Fruit fly (Drosophila melanogaster) whole organism, embryonic: ENCODE data around the gene Rpp30.

Experiments used
- CG10147 ChIP-seq: fragments of 200-800 bp; sonication (Bioruptor generic); optimal IDR thresholded peaks from 2 replicates; lab custom pipeline; 2019; ENCODE audit warnings: missing biosample characterization, mild to moderate bottlenecking, missing genetic modification characterization, moderate library complexity
- CG10959 ChIP-seq: fragments of 200-800 bp; sonication (Bioruptor generic); IDR thresholded peaks from 2 replicates; pipeline ENCODE4 v1.3.6; 2022; ENCODE audit warnings: missing biosample characterization, missing genetic modification characterization
- CG1233 ChIP-seq: fragments of 200-800 bp; sonication (Bioruptor generic); optimal IDR thresholded peaks from 4 replicates; lab custom pipeline; 2018; ENCODE audit warnings: missing biosample characterization, mild to moderate bottlenecking, missing genetic modification characterization
- CG12659 ChIP-seq: fragments of 200-800 bp; sonication (Bioruptor generic); optimal IDR thresholded peaks from 3 replicates; lab custom pipeline; 2017; ENCODE audit warnings: mild to moderate bottlenecking, missing biosample characterization, missing genetic modification reagents, missing genetic modification characterization
- CG13287 ChIP-seq: fragments of 200-800 bp; sonication (Bioruptor generic); IDR thresholded peaks from 2 replicates; pipeline ENCODE4 v1.3.6; 2022; ENCODE audit warnings: missing biosample characterization, missing genetic modification characterization; ENCODE audit not compliant: partially characterized antibody
- CG14860 ChIP-seq: fragments of 200-800 bp; sonication (Bioruptor generic); IDR thresholded peaks from 3 replicates; pipeline ENCODE4 v1.3.6; 2022; ENCODE audit warnings: missing biosample characterization, missing genetic modification characterization; ENCODE audit not compliant: partially characterized antibody
- CG15696 ChIP-seq: fragments of 200-800 bp; sonication (Bioruptor generic); optimal IDR thresholded peaks from 2 replicates; lab custom pipeline; 2019; ENCODE audit warnings: missing biosample characterization, mild to moderate bottlenecking, missing genetic modification characterization, moderate library complexity
- CG17328 ChIP-seq: fragments of 200-800 bp; sonication (Bioruptor generic); IDR thresholded peaks from 2 replicates; pipeline ENCODE4 v1.3.6; 2022; ENCODE audit warnings: missing biosample characterization, missing genetic modification characterization
- CG18764 ChIP-seq: fragments of 200-800 bp; sonication (Bioruptor generic); optimal IDR thresholded peaks from 3 replicates; lab custom pipeline; 2016; ENCODE audit warnings: missing biosample characterization, missing genetic modification characterization
- CG30020 ChIP-seq: fragments of 200-800 bp; optimal IDR thresholded peaks from 2 replicates; lab custom pipeline; 2019; ENCODE audit warnings: missing biosample characterization, mild to moderate bottlenecking, missing genetic modification characterization, moderate library complexity
- CG3065 ChIP-seq: fragments of 200-800 bp; sonication (Bioruptor generic); optimal IDR thresholded peaks from 2 replicates; lab custom pipeline; 2016; ENCODE audit warnings: missing biosample characterization, missing genetic modification characterization
- CG32772 ChIP-seq: fragments of 200-800 bp; sonication (Bioruptor generic); IDR thresholded peaks from 2 replicates; pipeline ENCODE4 v1.3.6; 2022; ENCODE audit warnings: missing biosample characterization, missing genetic modification characterization
- CG33557 ChIP-seq: fragments of 200-800 bp; sonication (Bioruptor generic); optimal IDR thresholded peaks from 2 replicates; lab custom pipeline; 2019; ENCODE audit warnings: missing biosample characterization, mild to moderate bottlenecking, missing genetic modification characterization, moderate library complexity
- CG34376 ChIP-seq: fragments of 200-800 bp; sonication (Bioruptor generic); optimal IDR thresholded peaks from 2 replicates; lab custom pipeline; 2018; ENCODE audit warnings: missing biosample characterization, mild to moderate bottlenecking, missing genetic modification characterization
- CG3838 ChIP-seq: fragments of 200-800 bp; sonication (Bioruptor generic); optimal IDR thresholded peaks from 3 replicates; lab custom pipeline; 2016; ENCODE audit warnings: missing biosample characterization, missing genetic modification characterization
- CG4360 ChIP-seq: fragments of 200-800 bp; sonication (Bioruptor generic); IDR thresholded peaks from 2 replicates; pipeline ENCODE4 v1.3.6; 2022; ENCODE audit warnings: missing biosample characterization, missing genetic modification characterization
- CG4820 ChIP-seq: fragments of 200-800 bp; sonication (Bioruptor generic); optimal IDR thresholded peaks from 3 replicates; lab custom pipeline; 2016; ENCODE audit warnings: missing biosample characterization, missing genetic modification characterization
- CG5953 ChIP-seq: fragments of 200-800 bp; sonication (Bioruptor generic); IDR thresholded peaks from 2 replicates; pipeline ENCODE4 v1.3.6; 2022; ENCODE audit warnings: missing biosample characterization, missing genetic modification characterization
- CG6272 ChIP-seq: fragments of 200-800 bp; sonication (Bioruptor generic); IDR thresholded peaks from 2 replicates; pipeline ENCODE4 v1.3.6; 2022; ENCODE audit warnings: missing biosample characterization, missing genetic modification characterization
- CG7786 ChIP-seq: fragments of 200-800 bp; sonication (Bioruptor generic); optimal IDR thresholded peaks from 2 replicates; lab custom pipeline; 2016; ENCODE audit warnings: missing biosample characterization, missing genetic modification characterization
- CG8290 ChIP-seq, 3 experiments: fragments of 200-800 bp; sonication (Bioruptor generic); optimal IDR thresholded peaks; 2 replicates each; lab custom pipeline; 2016 to 2019; ENCODE audit warnings: missing biosample characterization in 3 of 3, missing genetic modification characterization in 3 of 3, mild to moderate bottlenecking in 2 of 3, moderate library complexity in 1 of 3
- CG9215 ChIP-seq: fragments of 200-800 bp; sonication (Bioruptor generic); IDR thresholded peaks from 2 replicates; pipeline ENCODE4 v1.3.6; 2022; ENCODE audit warnings: missing biosample characterization, missing genetic modification characterization
- CG9797 ChIP-seq: fragments of 200-800 bp; sonication (Bioruptor generic); optimal IDR thresholded peaks from 3 replicates; lab custom pipeline; 2018; ENCODE audit warnings: missing biosample characterization, mild to moderate bottlenecking, missing genetic modification characterization
- CoRest ChIP-seq: fragments of 200-800 bp; sonication (Bioruptor generic); optimal IDR thresholded peaks from 3 replicates; lab custom pipeline; 2018; ENCODE audit warnings: missing biosample characterization, mild to moderate bottlenecking, missing genetic modification characterization, moderate library complexity
- Dip2 ChIP-seq: fragments of 200-800 bp; sonication (Bioruptor generic); IDR thresholded peaks from 2 replicates; pipeline ENCODE4 v1.3.6; 2022; ENCODE audit warnings: missing biosample characterization, missing genetic modification characterization
- Dll ChIP-seq: fragments of 200-800 bp; sonication (Bioruptor generic); IDR thresholded peaks from 4 replicates; pipeline ENCODE4 v1.3.6; 2022; ENCODE audit warnings: missing biosample characterization, missing genetic modification characterization; ENCODE audit not compliant: partially characterized antibody
- H2.0 ChIP-seq: fragments of 200-800 bp; sonication (Bioruptor generic); IDR thresholded peaks from 2 replicates; pipeline ENCODE4 v1.3.6; 2022; ENCODE audit warnings: missing biosample characterization, missing genetic modification characterization
- HmgZ ChIP-seq: fragments of 200-800 bp; sonication (Bioruptor generic); optimal IDR thresholded peaks from 2 replicates; lab custom pipeline; 2018; ENCODE audit warnings: missing biosample characterization, mild to moderate bottlenecking, missing genetic modification characterization
- Hmx ChIP-seq: fragments of 200-800 bp; sonication (Bioruptor generic); optimal IDR thresholded peaks from 2 replicates; lab custom pipeline; 2016; ENCODE audit warnings: missing biosample characterization, missing genetic modification characterization
- NC2α ChIP-seq: fragments of 200-800 bp; sonication (Bioruptor generic); optimal IDR thresholded peaks from 2 replicates; lab custom pipeline; 2016; ENCODE audit warnings: missing biosample characterization, missing genetic modification characterization
- Nf-YA ChIP-seq: fragments of 200-800 bp; sonication (Bioruptor generic); IDR thresholded peaks from 2 replicates; pipeline ENCODE4 v1.3.6; 2022; ENCODE audit warnings: missing biosample characterization, missing genetic modification characterization
- Six4 ChIP-seq: fragments of 200-800 bp; sonication (Bioruptor generic); optimal IDR thresholded peaks from 2 replicates; lab custom pipeline; 2016; ENCODE audit warnings: missing biosample characterization, missing genetic modification characterization
- abd-A ChIP-seq: fragments of 200-800 bp; sonication (Bioruptor generic); optimal IDR thresholded peaks from 3 replicates; lab custom pipeline; 2019; ENCODE audit warnings: missing biosample characterization, mild to moderate bottlenecking, missing genetic modification characterization, moderate library complexity
- ac ChIP-seq: fragments of 200-800 bp; sonication (Bioruptor generic); optimal IDR thresholded peaks from 3 replicates; lab custom pipeline; 2017; ENCODE audit warnings: missing biosample characterization, mild to moderate bottlenecking, missing genetic modification characterization
- ase ChIP-seq: fragments of 200-800 bp; sonication (Bioruptor generic); IDR thresholded peaks from 3 replicates; pipeline ENCODE4 v1.3.6; 2022; ENCODE audit warnings: missing biosample characterization, missing genetic modification characterization
- bbx ChIP-seq: fragments of 200-800 bp; sonication (Bioruptor generic); IDR thresholded peaks from 2 replicates; pipeline ENCODE4 v1.3.6; 2022; ENCODE audit warnings: missing biosample characterization, missing genetic modification characterization; ENCODE audit not compliant: partially characterized antibody
- bigmax ChIP-seq: fragments of 200-800 bp; sonication (Bioruptor generic); optimal IDR thresholded peaks from 2 replicates; lab custom pipeline; 2018; ENCODE audit warnings: missing biosample characterization, mild to moderate bottlenecking, missing genetic modification characterization
- cas ChIP-seq: fragments of 200-800 bp; sonication (Bioruptor generic); IDR thresholded peaks from 2 replicates; pipeline ENCODE4 v1.3.6; 2022; ENCODE audit warnings: missing biosample characterization, missing genetic modification characterization
- chn ChIP-seq: fragments of 200-800 bp; sonication (Bioruptor generic); optimal IDR thresholded peaks from 2 replicates; lab custom pipeline; 2016; ENCODE audit warnings: missing biosample characterization, missing genetic modification characterization
- eyg ChIP-seq: fragments of 200-800 bp; sonication (Bioruptor generic); optimal IDR thresholded peaks from 3 replicates; lab custom pipeline; 2016; ENCODE audit warnings: missing biosample characterization, missing genetic modification characterization
- ftz-f1 ChIP-seq: fragments of 200-800 bp; sonication (Bioruptor generic); optimal IDR thresholded peaks from 2 replicates; lab custom pipeline; 2016; ENCODE audit warnings: missing biosample characterization, missing genetic modification characterization
- gfzf ChIP-seq: fragments of 200-800 bp; sonication (Bioruptor generic); optimal IDR thresholded peaks from 2 replicates; lab custom pipeline; 2016; ENCODE audit warnings: missing biosample characterization, mild to moderate bottlenecking, missing genetic modification characterization, moderate library complexity
- inv ChIP-seq: fragments of 200-800 bp; sonication (Bioruptor generic); IDR thresholded peaks from 2 replicates; pipeline ENCODE4 v1.3.6; 2022; ENCODE audit warnings: missing biosample characterization, missing genetic modification characterization; ENCODE audit not compliant: partially characterized antibody
- kah ChIP-seq: fragments of 200-800 bp; sonication (Bioruptor generic); optimal IDR thresholded peaks from 2 replicates; lab custom pipeline; 2018; ENCODE audit warnings: missing biosample characterization, mild to moderate bottlenecking, missing genetic modification characterization
- lab ChIP-seq: fragments of 200-800 bp; sonication (Bioruptor generic); optimal IDR thresholded peaks from 3 replicates; lab custom pipeline; 2017; ENCODE audit warnings: missing biosample characterization, missing genetic modification characterization, mild to moderate bottlenecking, moderate library complexity, missing genetic modification reagents
- mld ChIP-seq: fragments of 200-800 bp; sonication (Bioruptor generic); IDR thresholded peaks from 3 replicates; pipeline ENCODE4 v1.3.6; 2022; ENCODE audit warnings: missing biosample characterization, missing genetic modification characterization; ENCODE audit not compliant: partially characterized antibody
- pita ChIP-seq: fragments of 200-800 bp; sonication (Bioruptor generic); optimal IDR thresholded peaks from 2 replicates; lab custom pipeline; 2017; ENCODE audit warnings: missing biosample characterization, mild to moderate bottlenecking, missing genetic modification characterization
- pzg ChIP-seq: fragments of 200-800 bp; sonication (Bioruptor generic); optimal IDR thresholded peaks from 3 replicates; lab custom pipeline; 2018; ENCODE audit warnings: missing biosample characterization, mild to moderate bottlenecking, missing genetic modification characterization, moderate library complexity
- rib ChIP-seq: fragments of 200-800 bp; sonication (Bioruptor generic); IDR thresholded peaks from 2 replicates; pipeline ENCODE4 v1.3.6; 2022; ENCODE audit warnings: missing biosample characterization, missing genetic modification characterization
- scrt ChIP-seq: fragments of 200-800 bp; sonication (Bioruptor generic); optimal IDR thresholded peaks from 2 replicates; lab custom pipeline; 2018; ENCODE audit warnings: missing biosample characterization, mild to moderate bottlenecking, missing genetic modification characterization, moderate library complexity
- trem ChIP-seq: fragments of 200-800 bp; optimal IDR thresholded peaks from 3 replicates; lab custom pipeline; 2019; ENCODE audit warnings: missing biosample characterization, mild to moderate bottlenecking, missing genetic modification characterization, moderate library complexity

Gene Rpp30

dm6 chr2L:292301-292700 lies 40.1 kb upstream of the Rpp30 start, which contains the start of gene CG11562:
CG11562 (plus strand) TSS chr2L:292419.
- TF ChIP-seq Hmx (GFP tag; lab: Kevin White, UChicago) (no peak), rib (GFP tag; lab: Robert Waterston, UW) (no peak), CG7786 (no peak), CG5953 (no peak), CG10959 (no peak), Six4 (GFP tag; lab: Kevin White, UChicago) (no peak), CG3065 (no peak), Dll (GFP tag; lab: Robert Waterston, UW) (peak; percentile 53; the same call in 1 of the 4 replicates), trem (tag; lab: Kevin White, UChicago) (no peak), lab (GFP tag; lab: Kevin White, UChicago) (no peak), ftz-f1 (GFP tag; lab: Kevin White, UChicago) (no peak), inv (no peak), cas (GFP tag; lab: Robert Waterston, UW) (no peak), HmgZ (tag; lab: Kevin White, UChicago) (peak; percentile 27), CG9797 (GFP tag; lab: Kevin White, UChicago) (peak; percentile 62), CG9215 (GFP tag; lab: Robert Waterston, UW) (no peak), CoRest (tag; lab: Kevin White, UChicago) (no peak), CG33557 (no peak), CG18764 (GFP tag; lab: Kevin White, UChicago) (no peak), CG32772 (GFP tag; lab: Robert Waterston, UW) (no peak), CG6272 (no peak), CG3838 (GFP tag; lab: Kevin White, UChicago) (no peak), pita (GFP tag; lab: Kevin White, UChicago) (no peak), CG30020 (tag; lab: Kevin White, UChicago) (no peak), scrt (GFP tag; lab: Kevin White, UChicago) (no peak), pzg (peak; percentile 63), abd-A (tag; lab: Kevin White, UChicago) (no peak), ac (GFP tag; lab: Kevin White, UChicago) (no peak), CG15696 (tag; lab: Kevin White, UChicago) (no peak), kah (GFP tag; lab: Kevin White, UChicago) (no peak), CG8290 (GFP tag; optimal IDR thresholded peaks at IDR 0.05; lab: Kevin White, UChicago) (no peak), CG8290 (tag; optimal IDR thresholded peaks at IDR 0.05; lab: Kevin White, UChicago) (no peak), CG34376 (GFP tag; lab: Kevin White, UChicago) (no peak), H2.0 (GFP tag; lab: Robert Waterston, UW) (no peak), ase (GFP tag; lab: Robert Waterston, UW) (no peak), bigmax (peak; percentile 94), CG14860 (GFP tag; lab: Robert Waterston, UW) (no peak), CG17328 (GFP tag; lab: Robert Waterston, UW) (no peak), CG12659 (GFP tag; lab: Kevin White, UChicago) (no peak), chn (no peak), gfzf (GFP tag; lab: Kevin White, UChicago) (peak; percentile 76), CG10147 (GFP tag; lab: Kevin White, UChicago) (no peak), eyg (no peak), Nf-YA (no peak), bbx (GFP tag; lab: Robert Waterston, UW) (0 out of 2 replicates have a peak, but pooled peaks have one; percentile 38), CG4360 (GFP tag; lab: Robert Waterston, UW) (no peak), CG1233 (GFP tag; lab: Kevin White, UChicago) (no peak), mld (GFP tag; lab: Robert Waterston, UW) (no peak), CG4820 (no peak), CG13287 (GFP tag; lab: Robert Waterston, UW) (no peak), NC2α (GFP tag; lab: Kevin White, UChicago) (no peak), Dip2 (GFP tag; lab: Robert Waterston, UW) (no peak)
